Worm (Caenorhabditis elegans) whole organism, L4/young adult: ENCODE data around the gene msp-40.
A peak's percentile ranks its signal among the peaks of the same experiment; 100 is the strongest.
"Not testable (repeated sequence)": the region's sequence is repeated elsewhere in the genome, so short reads cannot be mapped to it uniquely, and the experiment has no call there.

Experiments used
- W03F9.2 ChIP-seq: fragments of 150-350 bp; optimal IDR thresholded peaks from 2 replicates; lab custom pipeline; 2014; ENCODE audit warnings: missing biosample characterization, missing genetic modification characterization
- dao-5 ChIP-seq: sonication (generic microtip); optimal IDR thresholded peaks from 2 replicates; lab custom pipeline; 2016; ENCODE audit warnings: missing genotype, missing genetic modification characterization, moderate library complexity, missing compliant biosample characterization
- him-1 ChIP-seq: sonication (generic microtip); optimal IDR thresholded peaks from 2 replicates; lab custom pipeline; 2016; ENCODE audit warnings: missing genotype, missing genetic modification reagents, missing genetic modification characterization, missing compliant biosample characterization

The msp-40 gene

ce11 chrII:4805799-4806198 lies 19.4 kb upstream of the msp-40 start:
- TF ChIP-seq dao-5 (tag; lab: Kevin White, UChicago) (no peak), W03F9.2 (no peak), him-1 (tag; lab: Kevin White, UChicago) (no peak)

- no peak for TF ChIP-seq dao-5 (tag; lab: Kevin White, UChicago)
- no peak for TF ChIP-seq W03F9.2
- TF ChIP-seq him-1 (tag; lab: Kevin White, UChicago): no peak
Observed at ce11 chrII:4806261-4806660, 19.0 kb upstream of the msp-40 start.

ce11 chrII:4806726-4807125 lies 18.5 kb upstream of the msp-40 start:
- TF ChIP-seq W03F9.2 (no peak), him-1 (tag; lab: Kevin White, UChicago) (no peak), dao-5 (tag; lab: Kevin White, UChicago) (no peak)

ce11 chrII:4811986-4812385 lies 13.2 kb upstream of the msp-40 start, which contains the start of gene rig-6:
rig-6 (minus strand) TSS chrII:4812086.
- TF ChIP-seq W03F9.2 (no peak), dao-5 (tag; lab: Kevin White, UChicago) (no peak), him-1 (tag; lab: Kevin White, UChicago) (no peak)

ce11 chrII:4815356-4815755 lies 9.9 kb upstream of the msp-40 start:
- TF ChIP-seq him-1 (tag; lab: Kevin White, UChicago) (no peak), W03F9.2 (no peak), dao-5 (tag; lab: Kevin White, UChicago) (no peak)

- no peak for TF ChIP-seq W03F9.2
Observed at ce11 chrII:4818780-4819179, 6.4 kb upstream of the msp-40 start.

- TF ChIP-seq dao-5 (tag; lab: Kevin White, UChicago) (no peak), W03F9.2 (no peak), him-1 (tag; lab: Kevin White, UChicago) (no peak)
Observed at ce11 chrII:4821739-4822138, 3.5 kb upstream of the msp-40 start, which contains the start of gene lact-5. lact-5 (minus strand) TSS chrII:4821739.

ce11 chrII:4822610-4823009 lies 2.6 kb upstream of the msp-40 start:
- TF ChIP-seq dao-5 (tag; lab: Kevin White, UChicago) (no peak), him-1 (tag; lab: Kevin White, UChicago) (no peak), W03F9.2 (no peak)

ce11 chrII:4827734-4828609 lies 2.8 kb downstream of the msp-40 start, which contains the start of the genes fbxb-88 and tbck-1:
fbxb-88 (minus strand) TSS chrII:4827884.
tbck-1 (plus strand) TSS chrII:4828559.
- no peak for TF ChIP-seq him-1 (tag; lab: Kevin White, UChicago)
- TF ChIP-seq W03F9.2: peak; percentile 35

ce11 chrII:4834761-4835160 lies 9.5 kb downstream of the msp-40 start, which contains the start of the genes C33F10.11 and C33F10.1:
C33F10.11 (minus strand) TSS chrII:4834861.
C33F10.1 (plus strand) TSS chrII:4835023.
- TF ChIP-seq W03F9.2 (no peak), him-1 (tag; lab: Kevin White, UChicago) (no peak), dao-5 (tag; lab: Kevin White, UChicago) (no peak)

- no peak for TF ChIP-seq W03F9.2
- no peak for TF ChIP-seq dao-5 (tag; lab: Kevin White, UChicago)
- TF ChIP-seq him-1 (tag; lab: Kevin White, UChicago): no peak
Observed at ce11 chrII:4837659-4838058, 12.4 kb downstream of the msp-40 start, which contains the start of gene C33F10.12. C33F10.12 (minus strand) TSS chrII:4837759.

- not testable (repeated sequence) for TF ChIP-seq W03F9.2; him-1 (tag; lab: Kevin White, UChicago); dao-5 (tag; lab: Kevin White, UChicago)
Observed at ce11 chrII:4842143-4842658, 17.0 kb downstream of the msp-40 start, which contains the start of the genes T23B7.2 and nspd-4. T23B7.2 (minus strand) TSS chrII:4842243. nspd-4 (plus strand) TSS chrII:4842608.

- TF ChIP-seq him-1 (tag; lab: Kevin White, UChicago) (no peak), dao-5 (tag; lab: Kevin White, UChicago) (no peak), W03F9.2 (no peak)
Observed at ce11 chrII:4849885-4850284, 24.7 kb downstream of the msp-40 start, which contains the start of gene T23B7.3. T23B7.3 (plus strand) TSS chrII:4850185.

ce11 chrII:4851594-4852106 lies 26.4 kb downstream of the msp-40 start, which contains the start of gene dnj-9:
dnj-9 (plus strand) TSS chrII:4852056.
- TF ChIP-seq dao-5 (tag; lab: Kevin White, UChicago): no peak
- TF ChIP-seq W03F9.2: peak; percentile 97
- TF ChIP-seq him-1 (tag; lab: Kevin White, UChicago): peak; percentile 92
